Worm (Caenorhabditis elegans) whole organism, L3 larva: ENCODE results near the gene F52C9.3.
A peak's percentile ranks its signal among the peaks of the same experiment; 100 is the strongest.

Experiments used
- aly-2 ChIP-seq: fragments of 150-350 bp; optimal IDR thresholded peaks from 2 replicates; lab custom pipeline; 2014; ENCODE audit warnings: missing biosample characterization, missing genetic modification characterization
- hmg-11 ChIP-seq: sonication (generic microtip); optimal IDR thresholded peaks from 2 replicates; lab custom pipeline; 2016; ENCODE audit warnings: missing genetic modification characterization, missing compliant biosample characterization
- lin-15B ChIP-seq: fragments of 150-350 bp; optimal IDR thresholded peaks from 2 replicates; lab custom pipeline; 2014; ENCODE audit warnings: missing biosample characterization, missing genetic modification characterization
- unc-39 ChIP-seq: sonication (generic microtip); optimal IDR thresholded peaks from 4 replicates; lab custom pipeline; 2017; ENCODE audit warnings: missing biosample characterization, missing genetic modification characterization
- unc-62 ChIP-seq: fragments of 150-350 bp; sonication (generic microtip); optimal IDR thresholded peaks from 4 replicates; lab custom pipeline; 2014; ENCODE audit warnings: missing biosample characterization, missing genetic modification reagents, missing genetic modification characterization

- TF ChIP-seq lin-15B (tag; lab: Kevin White, UChicago) (peak; percentile 86), unc-62 (no peak), aly-2 (tag; lab: Kevin White, UChicago) (no peak), hmg-11 (tag; lab: Kevin White, UChicago) (peak; percentile 32), unc-39 (tag; lab: Kevin White, UChicago) (no peak)
Measured at ce11 chrIII:5349250-5349649, 27.6 kb downstream of the F52C9.3 start, which contains the start of gene thoc-5.
